Worm (Caenorhabditis elegans): ENCODE measurements around the gene fbxl-1.

Gene fbxl-1

DNA sequence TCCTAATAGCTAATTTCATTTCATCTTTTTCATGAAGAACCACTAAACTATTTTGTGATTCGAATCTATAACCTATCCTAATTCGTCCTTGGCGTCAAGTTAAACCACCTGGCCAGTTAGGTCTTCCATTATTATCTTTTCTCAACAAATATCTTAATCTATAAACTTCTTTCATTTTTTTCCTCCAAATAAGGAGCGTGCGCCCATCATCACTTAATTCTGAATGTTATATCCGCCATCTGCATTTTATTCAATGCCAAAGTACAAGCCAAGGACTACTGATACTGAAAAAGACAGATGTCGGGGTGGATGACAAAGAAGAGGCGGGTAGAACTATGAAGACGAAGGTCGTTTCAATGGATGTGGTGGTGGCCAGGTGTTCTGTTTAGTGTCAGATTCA lies 1.3 kb downstream of the fbxl-1 start:
- TF ChIP-seq flh-1 (GFP tag; optimal IDR thresholded peaks at IDR 0.05): no peak
- no peak for TF ChIP-seq ces-1 (GFP tag; optimal IDR thresholded peaks at IDR 0.05)
- no peak for TF ChIP-seq sem-2 (GFP tag; optimal IDR thresholded peaks at IDR 0.05)
- TF ChIP-seq nhr-2 (tag; optimal IDR thresholded peaks at IDR 0.05): no peak

DNA sequence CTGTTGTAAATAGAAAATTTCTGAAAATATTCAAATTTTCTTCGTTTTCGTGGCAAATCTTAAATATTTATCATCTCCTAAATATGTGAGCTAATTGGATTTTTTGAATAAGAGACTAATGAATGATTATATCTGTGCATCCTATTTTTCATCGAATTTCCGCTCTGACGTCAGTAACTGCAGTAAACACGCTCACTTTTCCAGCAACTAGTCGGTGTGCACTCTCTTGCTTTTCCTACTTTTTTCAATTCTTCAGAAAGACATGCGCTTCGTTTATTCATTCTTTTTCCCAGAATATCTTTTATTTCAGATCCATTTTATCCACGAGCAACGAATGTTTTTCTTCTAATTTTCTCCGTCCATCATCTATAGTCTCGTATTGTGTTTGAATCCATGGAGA lies 1.9 kb downstream of the fbxl-1 start:
- TF ChIP-seq elt-3 (tag; optimal IDR thresholded peaks at IDR 0.05): no peak
- no peak for TF ChIP-seq flh-1 (GFP tag; optimal IDR thresholded peaks at IDR 0.05)
- no peak for TF ChIP-seq ces-1 (GFP tag; optimal IDR thresholded peaks at IDR 0.05)
- TF ChIP-seq sem-2 (GFP tag; optimal IDR thresholded peaks at IDR 0.05): no peak
- no peak for TF ChIP-seq nhr-237 (tag; optimal IDR thresholded peaks at IDR 0.05)
- no peak for TF ChIP-seq nhr-28 (tag; optimal IDR thresholded peaks at IDR 0.05)
- no peak for TF ChIP-seq mab-5 (tag; optimal IDR thresholded peaks at IDR 0.05)
- no peak for TF ChIP-seq elt-1 (tag; optimal IDR thresholded peaks at IDR 0.05; ENCODE audit: borderline replicate concordance, insufficient read depth)

- TF ChIP-seq snpc-4 (tag; optimal IDR thresholded peaks at IDR 0.05) (no peak), hlh-1 (tag; optimal IDR thresholded peaks at IDR 0.05) (no peak), ceh-39 (tag; optimal IDR thresholded peaks at IDR 0.05) (no peak), mls-2 (tag; optimal IDR thresholded peaks at IDR 0.05) (no peak), elt-3 (tag; optimal IDR thresholded peaks at IDR 0.05) (no peak), zip-8 (tag; optimal IDR thresholded peaks at IDR 0.05) (no peak), nhr-237 (tag; optimal IDR thresholded peaks at IDR 0.05) (no peak), lsy-2 (tag; optimal IDR thresholded peaks at IDR 0.05) (no peak)
These were observed 5.0 kb downstream of the fbxl-1 start, which contains the start of gene henn-1 for ce11 chrIII:8232634-8233033. Gene henn-1 (plus strand): TSS chrIII:8232651.

- TF ChIP-seq elt-3 (tag; optimal IDR thresholded peaks at IDR 0.05): no peak
- TF ChIP-seq hlh-1 (tag; optimal IDR thresholded peaks at IDR 0.05): no peak
- no peak for TF ChIP-seq mls-2 (tag; optimal IDR thresholded peaks at IDR 0.05)
- TF ChIP-seq zip-8 (tag; optimal IDR thresholded peaks at IDR 0.05): no peak
- TF ChIP-seq sem-2 (GFP tag; optimal IDR thresholded peaks at IDR 0.05): no peak
- TF ChIP-seq lin-32 (GFP tag; optimal IDR thresholded peaks at IDR 0.05): no peak
- no peak for TF ChIP-seq nhr-28 (tag; optimal IDR thresholded peaks at IDR 0.05)
- TF ChIP-seq lsy-2 (tag; optimal IDR thresholded peaks at IDR 0.05): no peak
- TF ChIP-seq elt-1 (tag; optimal IDR thresholded peaks at IDR 0.05; ENCODE audit: borderline replicate concordance, insufficient read depth): no peak
- no peak for TF ChIP-seq ces-1 (GFP tag; optimal IDR thresholded peaks at IDR 0.05)
- no peak for TF ChIP-seq nhr-12 (tag; optimal IDR thresholded peaks at IDR 0.05)
- no peak for TF ChIP-seq ham-2 (GFP tag; optimal IDR thresholded peaks at IDR 0.05)
- no peak for TF ChIP-seq cnd-1 (tag; optimal IDR thresholded peaks at IDR 0.05)
- TF ChIP-seq flh-1 (GFP tag; optimal IDR thresholded peaks at IDR 0.05): no peak
- no peak for TF ChIP-seq lin-13 (tag; optimal IDR thresholded peaks at IDR 0.05)
- no peak for TF ChIP-seq bed-3 (GFP tag; optimal IDR thresholded peaks at IDR 0.05)
- TF ChIP-seq unc-62 (GFP tag; optimal IDR thresholded peaks at IDR 0.05): no peak
- TF ChIP-seq nhr-76 (tag; optimal IDR thresholded peaks at IDR 0.05): no peak
- no peak for TF ChIP-seq pha-4 (tag; optimal IDR thresholded peaks at IDR 0.05)
These were observed 7.7 kb downstream of the fbxl-1 start, which contains the start of gene C02F5.14 for ce11 chrIII:8235358-8235757. Gene C02F5.14 (minus strand): TSS chrIII:8235514.

DNA sequence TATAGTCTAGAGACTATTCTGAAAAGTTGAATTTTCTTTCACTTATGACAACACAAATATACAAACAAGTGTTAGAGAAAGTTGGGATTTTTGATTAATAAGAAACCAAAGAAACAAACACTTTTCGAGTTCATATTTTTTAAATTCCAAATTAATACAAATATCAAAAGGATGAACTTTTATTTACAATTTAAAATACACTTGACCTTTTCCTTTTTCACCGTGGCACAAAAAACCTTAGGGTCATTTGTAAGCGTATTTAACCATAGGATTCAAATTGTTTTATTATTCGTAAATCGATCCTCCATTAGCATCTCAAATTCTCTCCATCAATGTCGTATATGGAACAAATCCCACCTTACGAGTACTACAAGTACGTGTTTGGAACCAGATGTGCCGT lies 8.2 kb downstream of the fbxl-1 start, which contains the start of gene C02F5.5:
Gene C02F5.5 (plus strand): TSS at position 301 of the 400 bp plus-strand sequence.
- TF ChIP-seq sptf-1 (tag; optimal IDR thresholded peaks at IDR 0.05): no peak
- no peak for TF ChIP-seq sem-2 (GFP tag; optimal IDR thresholded peaks at IDR 0.05)
- no peak for TF ChIP-seq unc-62 (GFP tag; optimal IDR thresholded peaks at IDR 0.05)
- no peak for TF ChIP-seq drap-1 (GFP tag; optimal IDR thresholded peaks at IDR 0.05)
- no peak for TF ChIP-seq nhr-12 (tag; optimal IDR thresholded peaks at IDR 0.05)
- no peak for TF ChIP-seq ceh-43 (GFP tag; optimal IDR thresholded peaks at IDR 0.05)
- TF ChIP-seq lin-13 (tag; optimal IDR thresholded peaks at IDR 0.05): no peak
- no peak for TF ChIP-seq flh-1 (GFP tag; optimal IDR thresholded peaks at IDR 0.05)

DNA sequence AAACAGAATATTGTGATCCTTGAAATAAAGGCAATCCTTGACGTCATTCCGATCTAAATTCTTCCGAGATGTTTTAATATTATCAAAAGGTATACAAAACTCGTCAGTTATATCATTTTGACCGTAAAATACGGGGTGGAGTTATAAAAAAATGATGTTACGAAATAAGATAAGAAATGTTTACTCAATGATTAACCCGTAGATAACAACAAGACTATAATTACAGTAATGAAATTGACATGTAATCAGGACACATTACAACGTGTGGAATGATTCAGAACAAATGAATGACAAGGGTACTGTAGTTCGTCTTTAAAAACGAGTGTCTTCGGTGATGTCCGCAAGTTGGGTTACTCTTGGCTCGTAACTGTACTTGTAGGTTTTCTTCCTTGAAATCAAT lies 10.2 kb downstream of the fbxl-1 start, which contains the start of gene tsp-2:
Gene tsp-2 (minus strand): TSS at position 109 of the 400 bp plus-strand sequence.
- TF ChIP-seq elt-3 (tag; optimal IDR thresholded peaks at IDR 0.05): no peak
- TF ChIP-seq flh-1 (GFP tag; optimal IDR thresholded peaks at IDR 0.05): no peak
- TF ChIP-seq elt-1 (tag; optimal IDR thresholded peaks at IDR 0.05; ENCODE audit: borderline replicate concordance, insufficient read depth): no peak
- no peak for TF ChIP-seq nhr-12 (tag; optimal IDR thresholded peaks at IDR 0.05)
- TF ChIP-seq unc-120 (tag; optimal IDR thresholded peaks at IDR 0.05; ENCODE audit: poor library complexity, severe bottlenecking): no peak
- no peak for TF ChIP-seq mls-2 (tag; optimal IDR thresholded peaks at IDR 0.05)
- no peak for TF ChIP-seq mab-5 (tag; optimal IDR thresholded peaks at IDR 0.05)
- no peak for TF ChIP-seq zip-8 (tag; optimal IDR thresholded peaks at IDR 0.05)
- TF ChIP-seq tbx-8 (GFP tag; optimal IDR thresholded peaks at IDR 0.05): no peak
